Fruit fly (Drosophila melanogaster) whole organism, embryonic: ENCODE data around the gene Alp9.
A peak's percentile ranks its signal among the peaks of the same experiment; 100 is the strongest.

ENCODE experiments used
- Abd-B ChIP-seq: fragments of 200-800 bp; sonication (Bioruptor generic); optimal IDR thresholded peaks from 2 replicates; lab custom pipeline; 2018; ENCODE audit warnings: missing biosample characterization, mild to moderate bottlenecking, missing genetic modification characterization, moderate library complexity
- Ada2b ChIP-seq: fragments of 200-800 bp; sonication (Bioruptor generic); IDR thresholded peaks from 2 replicates; pipeline ENCODE4 v1.3.6; 2022; ENCODE audit warnings: missing biosample characterization, missing genetic modification characterization
- Aef1 ChIP-seq: fragments of 200-800 bp; sonication (Bioruptor generic); IDR thresholded peaks from 3 replicates; pipeline ENCODE4 v1.3.6; 2022; ENCODE audit warnings: missing biosample characterization, missing genetic modification characterization
- CG10543 ChIP-seq: fragments of 200-800 bp; sonication (Bioruptor generic); optimal IDR thresholded peaks from 3 replicates; lab custom pipeline; 2017; ENCODE audit warnings: missing biosample characterization, mild to moderate bottlenecking, missing genetic modification characterization, moderate library complexity
- CG11560 ChIP-seq: fragments of 200-800 bp; sonication (Bioruptor generic); IDR thresholded peaks from 3 replicates; pipeline ENCODE4 v1.3.6; 2022; ENCODE audit warnings: missing biosample characterization, missing genetic modification characterization
- CG13296 ChIP-seq: fragments of 200-800 bp; sonication (Bioruptor generic); optimal IDR thresholded peaks from 3 replicates; lab custom pipeline; 2018; ENCODE audit warnings: missing biosample characterization, mild to moderate bottlenecking, missing genetic modification characterization
- CG13424 ChIP-seq: fragments of 200-800 bp; sonication (Bioruptor generic); optimal IDR thresholded peaks from 2 replicates; lab custom pipeline; 2019; ENCODE audit warnings: missing biosample characterization, mild to moderate bottlenecking, missing genetic modification characterization, moderate library complexity
- CG16813 ChIP-seq: fragments of 200-800 bp; sonication (Bioruptor generic); IDR thresholded peaks from 3 replicates; pipeline ENCODE4 v1.3.6; 2022; ENCODE audit warnings: missing biosample characterization, missing genetic modification characterization; ENCODE audit not compliant: partially characterized antibody
- CG17359 ChIP-seq: fragments of 200-800 bp; sonication (Bioruptor generic); optimal IDR thresholded peaks from 3 replicates; lab custom pipeline; 2018; ENCODE audit warnings: missing biosample characterization, mild to moderate bottlenecking, missing genetic modification characterization, moderate library complexity
- CG18262 ChIP-seq: fragments of 200-800 bp; optimal IDR thresholded peaks from 3 replicates; lab custom pipeline; 2019; ENCODE audit warnings: missing biosample characterization, mild to moderate bottlenecking, missing genetic modification characterization, moderate library complexity
- CG18476 ChIP-seq: fragments of 200-800 bp; sonication (Bioruptor generic); optimal IDR thresholded peaks from 2 replicates; lab custom pipeline; 2016; ENCODE audit warnings: missing biosample characterization, mild to moderate bottlenecking, missing genetic modification characterization
- CG18619 ChIP-seq: fragments of 200-800 bp; sonication (Bioruptor generic); optimal IDR thresholded peaks from 3 replicates; lab custom pipeline; 2017; ENCODE audit warnings: missing biosample characterization, mild to moderate bottlenecking, missing genetic modification characterization
- CG2712 ChIP-seq: fragments of 200-800 bp; optimal IDR thresholded peaks from 3 replicates; lab custom pipeline; 2019; ENCODE audit warnings: missing biosample characterization, mild to moderate bottlenecking, missing genetic modification characterization, moderate library complexity
- CG3281 ChIP-seq: fragments of 200-800 bp; sonication (Bioruptor generic); optimal IDR thresholded peaks from 3 replicates; lab custom pipeline; 2017; ENCODE audit warnings: missing biosample characterization, mild to moderate bottlenecking, missing genetic modification characterization
- CG34422 ChIP-seq: fragments of 200-800 bp; sonication (Bioruptor generic); IDR thresholded peaks from 3 replicates; pipeline ENCODE4 v1.3.6; 2022; ENCODE audit warnings: missing biosample characterization, missing genetic modification characterization
- CG43689 ChIP-seq: fragments of 200-800 bp; sonication (Bioruptor generic); IDR thresholded peaks from 2 replicates; pipeline ENCODE4 v1.3.6; 2022; ENCODE audit warnings: missing biosample characterization, missing genetic modification characterization
- CG4730 ChIP-seq: fragments of 200-800 bp; sonication (Bioruptor generic); IDR thresholded peaks from 2 replicates; pipeline ENCODE4 v1.3.6; 2022; ENCODE audit warnings: missing biosample characterization, missing genetic modification characterization
- CG7357 ChIP-seq: fragments of 200-800 bp; sonication (Bioruptor generic); IDR thresholded peaks from 3 replicates; pipeline ENCODE4 v1.3.6; 2022; ENCODE audit warnings: missing biosample characterization, missing genetic modification characterization
- CG7372 ChIP-seq: fragments of 200-800 bp; sonication (Bioruptor generic); IDR thresholded peaks from 2 replicates; pipeline ENCODE4 v1.3.6; 2022; ENCODE audit warnings: missing biosample characterization, missing genetic modification characterization
- CG9797 ChIP-seq: fragments of 200-800 bp; sonication (Bioruptor generic); optimal IDR thresholded peaks from 3 replicates; lab custom pipeline; 2018; ENCODE audit warnings: missing biosample characterization, mild to moderate bottlenecking, missing genetic modification characterization
- CkIIα-i1 ChIP-seq: fragments of 200-800 bp; sonication (Bioruptor generic); IDR thresholded peaks from 2 replicates; pipeline ENCODE4 v1.3.6; 2022; ENCODE audit warnings: missing biosample characterization, missing genetic modification characterization
- Dad ChIP-seq: fragments of 200-800 bp; sonication (Bioruptor generic); optimal IDR thresholded peaks from 3 replicates; lab custom pipeline; 2016; ENCODE audit warnings: missing biosample characterization, missing genetic modification characterization
- Deaf1 ChIP-seq: fragments of 200-800 bp; optimal IDR thresholded peaks from 3 replicates; lab custom pipeline; 2019; ENCODE audit warnings: missing biosample characterization, mild to moderate bottlenecking, missing genetic modification characterization, moderate library complexity
- H15 ChIP-seq: fragments of 200-800 bp; sonication (Bioruptor generic); IDR thresholded peaks from 3 replicates; pipeline ENCODE4 v1.3.6; 2022; ENCODE audit warnings: missing biosample characterization, missing genetic modification characterization
- Meics ChIP-seq: fragments of 200-800 bp; sonication (Bioruptor generic); optimal IDR thresholded peaks from 2 replicates; lab custom pipeline; 2017; ENCODE audit warnings: missing biosample characterization, mild to moderate bottlenecking, missing genetic modification characterization
- Mes4 ChIP-seq: fragments of 200-800 bp; sonication (Bioruptor generic); optimal IDR thresholded peaks from 2 replicates; lab custom pipeline; 2016; ENCODE audit warnings: missing biosample characterization, missing genetic modification characterization
- Taf1 ChIP-seq: fragments of 200-800 bp; sonication (Bioruptor generic); IDR thresholded peaks from 2 replicates; pipeline ENCODE4 v1.3.6; 2022; ENCODE audit warnings: missing biosample characterization, missing genetic modification characterization
- ci ChIP-seq: fragments of 200-800 bp; sonication (Bioruptor generic); IDR thresholded peaks from 3 replicates; pipeline ENCODE4 v1.3.6; 2022; ENCODE audit warnings: missing biosample characterization, missing genetic modification characterization
- crol ChIP-seq: fragments of 200-800 bp; sonication (Bioruptor generic); IDR thresholded peaks from 2 replicates; pipeline ENCODE4 v1.3.6; 2022; ENCODE audit warnings: missing biosample characterization, missing genetic modification characterization
- crp ChIP-seq, 2 experiments: fragments of 200-800 bp; sonication (Bioruptor generic); optimal IDR thresholded peaks; 2 replicates in 1 of 2; 3 replicates in 1 of 2; lab custom pipeline; 2017; ENCODE audit warnings: missing biosample characterization in 2 of 2, missing genetic modification characterization in 2 of 2, mild to moderate bottlenecking in 1 of 2, moderate library complexity in 1 of 2
- dan ChIP-seq: fragments of 200-800 bp; sonication (Bioruptor generic); IDR thresholded peaks from 2 replicates; pipeline ENCODE4 v1.3.6; 2022; ENCODE audit warnings: missing biosample characterization, missing genetic modification characterization
- dm ChIP-seq: fragments of 200-800 bp; sonication (Bioruptor generic); optimal IDR thresholded peaks from 3 replicates; lab custom pipeline; 2016; ENCODE audit warnings: missing biosample characterization, missing genetic modification characterization
- dpn ChIP-seq, 2 experiments: fragments of 200-800 bp; sonication (Bioruptor generic); optimal IDR thresholded peaks; 3 replicates each; lab custom pipeline; 2016; ENCODE audit warnings: missing biosample characterization in 2 of 2, missing genetic modification characterization in 2 of 2
- eve ChIP-seq, 2 experiments: fragments of >200 bp; optimal IDR thresholded peaks; 2 replicates each; lab custom pipeline; 2017; ENCODE audit warnings: missing biosample characterization in 2 of 2, missing genetic modification characterization in 2 of 2
- fd3F ChIP-seq: fragments of 200-800 bp; sonication (Bioruptor generic); optimal IDR thresholded peaks from 2 replicates; lab custom pipeline; 2018; ENCODE audit warnings: missing biosample characterization, mild to moderate bottlenecking, missing genetic modification characterization, moderate library complexity
- gsb ChIP-seq: fragments of 200-800 bp; sonication (Bioruptor generic); IDR thresholded peaks from 2 replicates; pipeline ENCODE4 v1.3.6; 2022; ENCODE audit warnings: missing biosample characterization, missing genetic modification characterization
- kah ChIP-seq: fragments of 200-800 bp; sonication (Bioruptor generic); optimal IDR thresholded peaks from 2 replicates; lab custom pipeline; 2018; ENCODE audit warnings: missing biosample characterization, mild to moderate bottlenecking, missing genetic modification characterization
- nmo ChIP-seq: fragments of 200-800 bp; sonication (Bioruptor generic); optimal IDR thresholded peaks from 2 replicates; lab custom pipeline; 2018; ENCODE audit warnings: missing biosample characterization, mild to moderate bottlenecking, missing genetic modification characterization, moderate library complexity
- onecut ChIP-seq: fragments of 200-800 bp; sonication (Bioruptor generic); IDR thresholded peaks from 2 replicates; pipeline ENCODE4 v1.3.6; 2022; ENCODE audit warnings: missing biosample characterization, missing genetic modification characterization
- pan ChIP-seq, 4 experiments: fragments of >200 bp in 3 of 4; fragments of 200-800 bp in 1 of 4; sonication (Bioruptor generic) in 1 of 4; optimal IDR thresholded peaks in 3 of 4; IDR thresholded peaks in 1 of 4; 2 replicates each; pipeline versions ENCODE4 v1.3.6 to Lab custom; 2017 to 2022; ENCODE audit warnings: missing biosample characterization in 2 of 4, missing genetic modification characterization in 2 of 4, mixed read lengths in 1 of 4
- pb ChIP-seq: fragments of 200-800 bp; sonication (Bioruptor generic); optimal IDR thresholded peaks from 3 replicates; lab custom pipeline; 2016; ENCODE audit warnings: missing biosample characterization, missing genetic modification characterization
- pum ChIP-seq: fragments of 200-800 bp; sonication (Bioruptor generic); optimal IDR thresholded peaks from 2 replicates; lab custom pipeline; 2016; ENCODE audit warnings: missing biosample characterization, missing genetic modification characterization
- sd ChIP-seq: fragments of 200-800 bp; sonication (Bioruptor generic); optimal IDR thresholded peaks from 3 replicates; lab custom pipeline; 2018; ENCODE audit warnings: missing biosample characterization, mild to moderate bottlenecking, missing genetic modification characterization, moderate library complexity
- shn ChIP-seq: fragments of 200-800 bp; sonication (Bioruptor generic); optimal IDR thresholded peaks from 3 replicates; lab custom pipeline; 2016; ENCODE audit warnings: missing biosample characterization, missing genetic modification characterization
- slbo ChIP-seq: fragments of 200-800 bp; sonication (Bioruptor generic); IDR thresholded peaks from 2 replicates; pipeline ENCODE4 v1.3.6; 2022; ENCODE audit warnings: missing biosample characterization, missing genetic modification characterization
- tgo ChIP-seq: fragments of 200-800 bp; sonication (Bioruptor generic); IDR thresholded peaks from 3 replicates; pipeline ENCODE4 v1.3.6; 2022; ENCODE audit warnings: missing biosample characterization, missing genetic modification characterization
- tio ChIP-seq: fragments of 200-800 bp; sonication (Bioruptor generic); optimal IDR thresholded peaks from 2 replicates; lab custom pipeline; 2017; ENCODE audit warnings: missing biosample characterization, missing genetic modification characterization, inconsistent platforms
- unpg ChIP-seq: fragments of 200-800 bp; sonication (Bioruptor generic); optimal IDR thresholded peaks from 3 replicates; lab custom pipeline; 2018; ENCODE audit warnings: missing biosample characterization, mild to moderate bottlenecking, missing genetic modification characterization, moderate library complexity
- wek ChIP-seq: fragments of 200-800 bp; sonication (Bioruptor generic); optimal IDR thresholded peaks from 3 replicates; lab custom pipeline; 2018; ENCODE audit warnings: missing biosample characterization, mild to moderate bottlenecking, missing genetic modification characterization, moderate library complexity
- yki ChIP-seq: fragments of >200 bp; optimal IDR thresholded peaks from 3 replicates; lab custom pipeline; 2018
- zen2 ChIP-seq: fragments of 200-800 bp; sonication (Bioruptor generic); IDR thresholded peaks from 3 replicates; pipeline ENCODE4 v1.3.6; 2022; ENCODE audit warnings: missing biosample characterization, missing genetic modification characterization; ENCODE audit not compliant: partially characterized antibody

The Alp9 gene

dm6 chr3L:5554377-5554776 is 41.0 kb upstream of the Alp9 start (continued):
- TF ChIP-seq Dad (GFP tag; lab: Kevin White, UChicago) = no peak
- peak; percentile 80 for TF ChIP-seq Ada2b (GFP tag; lab: Robert Waterston, UW)
- peak; percentile 81 for TF ChIP-seq slbo
- no peak for TF ChIP-seq dm (GFP tag; lab: Kevin White, UChicago)
- TF ChIP-seq pan (optimal IDR thresholded peaks at IDR 0.05; lab: Kevin White, UChicago) = no peak
- peak in 1 of 2 experiments; percentile 61 for TF ChIP-seq pan (GFP tag; optimal IDR thresholded peaks at IDR 0.05 in 1 of 2, IDR thresholded peaks at IDR 0.05 in 1 of 2)
- peak; percentile 37 for TF ChIP-seq CG3281 (GFP tag; lab: Kevin White, UChicago)
- peak; percentile 57 for TF ChIP-seq CG13424 (tag; lab: Kevin White, UChicago)
- TF ChIP-seq Deaf1 (tag; lab: Kevin White, UChicago) = peak; percentile 13
- peak; percentile 47; the same call in 1 of the 3 replicates for TF ChIP-seq CG11560 (tag; lab: Robert Waterston, UW)
- TF ChIP-seq fd3F (GFP tag; lab: Kevin White, UChicago) = peak; percentile 58
- peak; percentile 50 for TF ChIP-seq CG17359 (tag; lab: Kevin White, UChicago)
- no peak for TF ChIP-seq CkIIα-i1 (GFP tag; lab: Robert Waterston, UW)
- peak; percentile 72 for TF ChIP-seq CG34422 (GFP tag; lab: Robert Waterston, UW)
- TF ChIP-seq eve (GFP tag; optimal IDR thresholded peaks at IDR 0.05; lab: Kevin White, UChicago) = no peak
- TF ChIP-seq CG18619 (GFP tag; lab: Kevin White, UChicago) = peak; percentile 19
- peak; percentile 24 for TF ChIP-seq tio (GFP tag; lab: Kevin White, UChicago)
- no peak for TF ChIP-seq CG10543 (GFP tag; lab: Kevin White, UChicago)
- no peak for TF ChIP-seq crol
- TF ChIP-seq pb = no peak
- no peak for TF ChIP-seq CG9797 (GFP tag; lab: Kevin White, UChicago)
- peak; percentile 50; the same call in 2 of the 3 replicates for TF ChIP-seq CG7357 (GFP tag; lab: Robert Waterston, UW)
- TF ChIP-seq Taf1 (GFP tag; lab: Robert Waterston, UW) = peak; percentile 62
- no peak for TF ChIP-seq pum (GFP tag; lab: Kevin White, UChicago)
- peak; percentile 79 for TF ChIP-seq Aef1 (GFP tag; lab: Robert Waterston, UW)
- TF ChIP-seq yki (lab: Kevin White, UChicago) = no peak
- TF ChIP-seq CG4730 (GFP tag; lab: Robert Waterston, UW) = peak; percentile 35; the same call in 1 of the 2 replicates
- TF ChIP-seq nmo = peak; percentile 52
- no peak for TF ChIP-seq dan (GFP tag; lab: Robert Waterston, UW)
- no peak for TF ChIP-seq CG18476
- peak; percentile 66; the same call in 2 of the 3 replicates for TF ChIP-seq tgo (GFP tag; lab: Robert Waterston, UW)
- peak; percentile 55 for TF ChIP-seq unpg
- TF ChIP-seq shn (GFP tag; lab: Kevin White, UChicago) = no peak
- 0 out of 2 replicates have a peak, but pooled peaks have one; percentile 8 for TF ChIP-seq onecut (GFP tag; lab: Robert Waterston, UW)
- TF ChIP-seq CG13296 (GFP tag; lab: Kevin White, UChicago) = peak; percentile 61
- peak; percentile 67; the same call in 1 of the 3 replicates for TF ChIP-seq H15
- TF ChIP-seq Abd-B (GFP tag; lab: Kevin White, UChicago) = peak; percentile 65
- peak; percentile 46 for TF ChIP-seq sd (tag; lab: Kevin White, UChicago)
- no peak for TF ChIP-seq kah
- no peak for TF ChIP-seq CG16813 (GFP tag; lab: Robert Waterston, UW)
- no peak for TF ChIP-seq Mes4
- peak; percentile 53; the same call in 1 of the 3 replicates for TF ChIP-seq ci (GFP tag; lab: Robert Waterston, UW)
- no peak for TF ChIP-seq wek (GFP tag; lab: Kevin White, UChicago)
- TF ChIP-seq zen2 (GFP tag; lab: Robert Waterston, UW) = no peak
- peak; percentile 55 for TF ChIP-seq CG2712 (tag; lab: Kevin White, UChicago)
- peak; percentile 67 for TF ChIP-seq CG7372
- peak; percentile 35 for TF ChIP-seq CG18262
- TF ChIP-seq Meics (GFP tag; lab: Kevin White, UChicago) = peak; percentile 67
- peak; percentile 58 for TF ChIP-seq gsb (GFP tag; lab: Robert Waterston, UW)
- no peak for TF ChIP-seq crp (GFP tag; optimal IDR thresholded peaks at IDR 0.05; lab: Kevin White, UChicago)
- TF ChIP-seq CG43689 (GFP tag; lab: Robert Waterston, UW) = 0 out of 2 replicates have a peak, but pooled peaks have one; percentile 28
- TF ChIP-seq dpn (GFP tag; optimal IDR thresholded peaks at IDR 0.05; lab: Kevin White, UChicago) = peak in 1 of 2 experiments; percentile 61
